Worm (Caenorhabditis elegans): ENCODE results near the gene chil-7.

ce11 chrII:9833855-9834254 lies 37.1 kb downstream of the chil-7 start, which contains the start of gene ZK938.3:
- TF ChIP-seq ama-1 (optimal IDR thresholded peaks at IDR 0.05): no peak
- TF ChIP-seq hnd-1 (tag; optimal IDR thresholded peaks at IDR 0.05): no peak
- no peak for TF ChIP-seq hmbx-1 (tag; optimal IDR thresholded peaks at IDR 0.05)
- no peak for TF ChIP-seq ets-7 (tag; optimal IDR thresholded peaks at IDR 0.05)
- TF ChIP-seq flt-1 (GFP tag; IDR thresholded peaks at IDR 0.05): no peak
- TF ChIP-seq scrt-1 (GFP tag; IDR thresholded peaks at IDR 0.05): no peak
- no peak for TF ChIP-seq tra-4 (tag; optimal IDR thresholded peaks at IDR 0.05)
- no peak for TF ChIP-seq F13C5.2 (tag; optimal IDR thresholded peaks at IDR 0.05)
- TF ChIP-seq tbx-37 (GFP tag; conservative IDR thresholded peaks at IDR 0.05): no peak
- TF ChIP-seq sea-1 (GFP tag; conservative IDR thresholded peaks at IDR 0.05): no peak
- TF ChIP-seq aly-1 (tag; optimal IDR thresholded peaks at IDR 0.05): no peak

All from whole organism, early embryonic.